Worm (Caenorhabditis elegans) whole organism, young adult: ENCODE measurements around the gene Y42H9B.3.

Source experiments
- B0035.1 ChIP-seq: sonication (generic microtip); optimal IDR thresholded peaks from 2 replicates; lab custom pipeline; 2016; ENCODE audit warnings: missing genetic modification characterization, mild to moderate bottlenecking, missing compliant biosample characterization, missing genotype, missing genetic modification reagents
- F10E7.11 ChIP-seq: sonication (generic microtip); optimal IDR thresholded peaks from 2 replicates; lab custom pipeline; 2017; ENCODE audit warnings: mild to moderate bottlenecking, missing genetic modification characterization, moderate library complexity, missing compliant biosample characterization
- F22D6.2 ChIP-seq: sonication (generic microtip); optimal IDR thresholded peaks from 2 replicates; lab custom pipeline; 2016; ENCODE audit warnings: mild to moderate bottlenecking, missing genetic modification characterization, missing compliant biosample characterization
- F33H1.4 ChIP-seq: fragments of 200-800 bp; sonication (Bioruptor generic); IDR thresholded peaks from 2 replicates; pipeline ENCODE4 v1.3.6; 2022; ENCODE audit warnings: missing genetic modification reagents, missing genetic modification characterization, missing compliant biosample characterization
- F39B2.1 ChIP-seq: fragments of 200-800 bp; sonication (Bioruptor generic); IDR thresholded peaks from 2 replicates; pipeline ENCODE4 v1.3.6; 2022; ENCODE audit warnings: missing genetic modification reagents, missing genetic modification characterization, missing compliant biosample characterization
- F49E8.2 ChIP-seq: sonication (generic microtip); optimal IDR thresholded peaks from 3 replicates; lab custom pipeline; 2017; ENCODE audit warnings: missing genetic modification characterization, mild to moderate bottlenecking, missing compliant biosample characterization, antibody characterized with exemption, moderate library complexity; ENCODE audit not compliant: insufficient read depth
- F55B11.4 ChIP-seq: sonication (generic microtip); optimal IDR thresholded peaks from 2 replicates; lab custom pipeline; 2016; ENCODE audit warnings: missing compliant biosample characterization, missing genetic modification characterization, borderline replicate concordance; ENCODE audit not compliant: insufficient read depth
- F57C9.4 ChIP-seq: sonication (generic microtip); optimal IDR thresholded peaks from 2 replicates; lab custom pipeline; 2017; ENCODE audit warnings: mild to moderate bottlenecking, missing genetic modification characterization, missing compliant biosample characterization
- K11D2.4 ChIP-seq: fragments of 200-800 bp; sonication (Bioruptor generic); IDR thresholded peaks from 2 replicates; pipeline ENCODE4 v1.3.6; 2022; ENCODE audit warnings: missing genetic modification reagents, missing genetic modification characterization, missing compliant biosample characterization
- T07F8.4 ChIP-seq: sonication (generic microtip); optimal IDR thresholded peaks from 2 replicates; lab custom pipeline; 2016; ENCODE audit warnings: mild to moderate bottlenecking, missing genetic modification characterization, moderate library complexity, missing compliant biosample characterization
- Y67H2A.10 ChIP-seq: fragments of 200-800 bp; sonication (Bioruptor generic); conservative IDR thresholded peaks from 2 replicates; pipeline ENCODE4 v1.3.6; 2022; ENCODE audit warnings: missing genetic modification reagents, missing genetic modification characterization, missing compliant biosample characterization
- athp-1 ChIP-seq: sonication (generic microtip); optimal IDR thresholded peaks from 2 replicates; lab custom pipeline; 2017; ENCODE audit warnings: mild to moderate bottlenecking, missing genetic modification characterization, missing compliant biosample characterization
- bed-2 ChIP-seq: fragments of 200-800 bp; sonication (Bioruptor generic); IDR thresholded peaks from 2 replicates; pipeline ENCODE4 v1.3.6; 2022; ENCODE audit warnings: missing genetic modification reagents, missing genetic modification characterization, missing compliant biosample characterization
- ceh-40 ChIP-seq: fragments of 200-800 bp; sonication (Bioruptor generic); IDR thresholded peaks from 2 replicates; pipeline ENCODE4 v1.3.6; 2022; ENCODE audit warnings: missing genetic modification characterization, missing compliant biosample characterization
- die-1 ChIP-seq: sonication (generic microtip); optimal IDR thresholded peaks from 2 replicates; lab custom pipeline; 2016; ENCODE audit warnings: missing genotype, mild to moderate bottlenecking, missing genetic modification characterization, missing compliant biosample characterization
- dox-1 ChIP-seq: fragments of 200-800 bp; sonication (Bioruptor generic); IDR thresholded peaks from 2 replicates; pipeline ENCODE4 v1.3.6; 2022; ENCODE audit warnings: missing genetic modification reagents, missing genetic modification characterization, missing compliant biosample characterization
- dpl-1 ChIP-seq: fragments of 150-350 bp; optimal IDR thresholded peaks from 2 replicates; lab custom pipeline; 2014; ENCODE audit warnings: missing biosample characterization, missing genetic modification reagents, missing genetic modification characterization
- egl-44 ChIP-seq: fragments of 200-800 bp; sonication (Bioruptor generic); IDR thresholded peaks from 2 replicates; pipeline ENCODE4 v1.3.6; 2022; ENCODE audit warnings: missing genetic modification reagents, missing genetic modification characterization, missing compliant biosample characterization
- egrh-3 ChIP-seq: fragments of 200-800 bp; sonication (Bioruptor generic); IDR thresholded peaks from 2 replicates; pipeline ENCODE4 v1.3.6; 2022; ENCODE audit warnings: missing genetic modification reagents, missing genetic modification characterization, missing compliant biosample characterization
- ekl-4 ChIP-seq: fragments of 200-800 bp; sonication (Bioruptor generic); IDR thresholded peaks from 2 replicates; pipeline ENCODE4 v1.3.6; 2022; ENCODE audit warnings: missing genetic modification reagents, missing genetic modification characterization, missing compliant biosample characterization
- fkh-3 ChIP-seq: sonication (generic microtip); optimal IDR thresholded peaks from 2 replicates; lab custom pipeline; 2016; ENCODE audit warnings: mild to moderate bottlenecking, missing genetic modification characterization, missing compliant biosample characterization
- him-1 ChIP-seq: sonication (generic microtip); optimal IDR thresholded peaks from 2 replicates; lab custom pipeline; 2016; ENCODE audit warnings: missing genotype, missing genetic modification reagents, missing genetic modification characterization, missing compliant biosample characterization
- hlh-12 ChIP-seq: sonication (generic microtip); optimal IDR thresholded peaks from 2 replicates; lab custom pipeline; 2016; ENCODE audit warnings: missing genetic modification characterization, missing compliant biosample characterization
- hmg-1.2 ChIP-seq: fragments of 200-800 bp; sonication (Bioruptor generic); IDR thresholded peaks from 2 replicates; pipeline ENCODE4 v1.3.6; 2022; ENCODE audit warnings: missing genetic modification reagents, missing genetic modification characterization, missing compliant biosample characterization
- hrde-1 ChIP-seq: sonication (generic microtip); optimal IDR thresholded peaks from 2 replicates; lab custom pipeline; 2016; ENCODE audit warnings: missing genetic modification characterization, mild to moderate bottlenecking, missing compliant biosample characterization, moderate library complexity, missing genotype, missing genetic modification reagents, borderline replicate concordance
- hsf-1 ChIP-seq: fragments of 200-800 bp; sonication (Bioruptor generic); IDR thresholded peaks from 2 replicates; pipeline ENCODE4 v1.3.6; 2022; ENCODE audit warnings: missing genetic modification reagents, missing genetic modification characterization, missing compliant biosample characterization
- let-607 ChIP-seq, 2 experiments: fragments of 200-800 bp in 1 of 2; sonication (Bioruptor generic) in 1 of 2; sonication (generic microtip) in 1 of 2; optimal IDR thresholded peaks; 2 replicates each; lab custom pipeline; 2016 to 2018; ENCODE audit warnings: mild to moderate bottlenecking in 2 of 2, missing compliant biosample characterization in 2 of 2, missing genetic modification characterization in 2 of 2, moderate library complexity in 2 of 2, missing genotype in 1 of 2
- lin-26 ChIP-seq: fragments of 200-800 bp; sonication (Bioruptor generic); IDR thresholded peaks from 2 replicates; pipeline ENCODE4 v1.3.6; 2022; ENCODE audit warnings: missing genetic modification reagents, missing genetic modification characterization, missing compliant biosample characterization
- lin-35 ChIP-seq, 3 experiments: fragments of 150-350 bp in 2 of 3; sonication (generic microtip) in 1 of 3; optimal IDR thresholded peaks; 2 replicates each; lab custom pipeline; 2014 to 2018; ENCODE audit warnings: missing biosample characterization in 3 of 3, missing genetic modification characterization in 3 of 3, missing genetic modification reagents in 3 of 3
- lin-54 ChIP-seq: fragments of 200-800 bp; sonication (Bioruptor generic); optimal IDR thresholded peaks from 2 replicates; lab custom pipeline; 2018; ENCODE audit warnings: mild to moderate bottlenecking, missing genetic modification characterization, missing compliant biosample characterization
- mxl-1 ChIP-seq: sonication (generic microtip); optimal IDR thresholded peaks from 2 replicates; lab custom pipeline; 2016; ENCODE audit warnings: missing genetic modification characterization, missing compliant biosample characterization
- nfya-1 ChIP-seq: sonication (generic microtip); optimal IDR thresholded peaks from 2 replicates; lab custom pipeline; 2017; ENCODE audit warnings: antibody characterized with exemption, missing compliant biosample characterization, missing genetic modification characterization, borderline replicate concordance; ENCODE audit not compliant: insufficient read depth
- nfya-2 ChIP-seq: fragments of 200-800 bp; sonication (Bioruptor generic); IDR thresholded peaks from 2 replicates; pipeline ENCODE4 v1.3.6; 2022; ENCODE audit warnings: missing genetic modification reagents, missing genetic modification characterization, missing compliant biosample characterization
- nfyb-1 ChIP-seq: fragments of 200-800 bp; sonication (Bioruptor generic); IDR thresholded peaks from 2 replicates; pipeline ENCODE4 v1.3.6; 2022; ENCODE audit warnings: missing genetic modification reagents, missing genetic modification characterization, missing compliant biosample characterization
- nhr-27 ChIP-seq: fragments of 200-800 bp; sonication (Bioruptor generic); optimal IDR thresholded peaks from 2 replicates; lab custom pipeline; 2018; ENCODE audit warnings: mild to moderate bottlenecking, missing genetic modification characterization, moderate library complexity, missing compliant biosample characterization
- pbrm-1 ChIP-seq: fragments of 200-800 bp; sonication (Bioruptor generic); IDR thresholded peaks from 2 replicates; pipeline ENCODE4 v1.3.6; 2022; ENCODE audit warnings: missing genetic modification reagents, missing genetic modification characterization, missing compliant biosample characterization
- repo-1 ChIP-seq: sonication (generic microtip); optimal IDR thresholded peaks from 2 replicates; lab custom pipeline; 2017; ENCODE audit warnings: mild to moderate bottlenecking, missing genetic modification characterization, missing compliant biosample characterization
- sea-2 ChIP-seq: fragments of 200-800 bp; sonication (Bioruptor generic); IDR thresholded peaks from 2 replicates; pipeline ENCODE4 v1.3.6; 2022; ENCODE audit warnings: missing genetic modification characterization, missing compliant biosample characterization
- snpc-3.4 ChIP-seq: sonication (generic microtip); optimal IDR thresholded peaks from 2 replicates; lab custom pipeline; 2017; ENCODE audit warnings: missing genetic modification characterization, mild to moderate bottlenecking, missing compliant biosample characterization, antibody characterized with exemption, moderate library complexity, missing genotype, missing genetic modification reagents
- tbx-9 ChIP-seq: sonication (generic microtip); optimal IDR thresholded peaks from 2 replicates; lab custom pipeline; 2016; ENCODE audit warnings: borderline replicate concordance, missing genetic modification characterization, inconsistent platforms, missing compliant biosample characterization
- tlf-1 ChIP-seq: fragments of 200-800 bp; sonication (Bioruptor generic); optimal IDR thresholded peaks from 2 replicates; lab custom pipeline; 2018; ENCODE audit warnings: mild to moderate bottlenecking, missing genetic modification characterization, missing compliant biosample characterization
- unc-130 ChIP-seq: sonication (generic microtip); optimal IDR thresholded peaks from 2 replicates; lab custom pipeline; 2016; ENCODE audit warnings: missing genetic modification reagents, missing genetic modification characterization, missing compliant biosample characterization
- zim-3 ChIP-seq: sonication (generic microtip); optimal IDR thresholded peaks from 2 replicates; lab custom pipeline; 2017; ENCODE audit warnings: mild to moderate bottlenecking, missing genetic modification characterization, moderate library complexity, missing compliant biosample characterization
- ztf-18 ChIP-seq: sonication (generic microtip); optimal IDR thresholded peaks from 2 replicates; lab custom pipeline; 2016; ENCODE audit warnings: missing genotype, mild to moderate bottlenecking, missing genetic modification characterization, missing compliant biosample characterization
- ztf-26 ChIP-seq: sonication (generic microtip); optimal IDR thresholded peaks from 2 replicates; lab custom pipeline; 2017; ENCODE audit warnings: missing genetic modification characterization, missing compliant biosample characterization
- ztf-28 ChIP-seq: fragments of 200-800 bp; sonication (Bioruptor generic); IDR thresholded peaks from 2 replicates; pipeline ENCODE4 v1.3.6; 2022; ENCODE audit warnings: missing genetic modification reagents, missing genetic modification characterization, missing compliant biosample characterization
- ztf-3 ChIP-seq: fragments of 200-800 bp; sonication (Bioruptor generic); optimal IDR thresholded peaks from 2 replicates; lab custom pipeline; 2018; ENCODE audit warnings: mild to moderate bottlenecking, missing genetic modification characterization, missing compliant biosample characterization
- ztf-6 ChIP-seq: fragments of 200-800 bp; sonication (Bioruptor generic); IDR thresholded peaks from 2 replicates; pipeline ENCODE4 v1.3.6; 2022; ENCODE audit warnings: missing genetic modification reagents, missing genetic modification characterization, missing compliant biosample characterization

Y42H9B.3 gene

DNA sequence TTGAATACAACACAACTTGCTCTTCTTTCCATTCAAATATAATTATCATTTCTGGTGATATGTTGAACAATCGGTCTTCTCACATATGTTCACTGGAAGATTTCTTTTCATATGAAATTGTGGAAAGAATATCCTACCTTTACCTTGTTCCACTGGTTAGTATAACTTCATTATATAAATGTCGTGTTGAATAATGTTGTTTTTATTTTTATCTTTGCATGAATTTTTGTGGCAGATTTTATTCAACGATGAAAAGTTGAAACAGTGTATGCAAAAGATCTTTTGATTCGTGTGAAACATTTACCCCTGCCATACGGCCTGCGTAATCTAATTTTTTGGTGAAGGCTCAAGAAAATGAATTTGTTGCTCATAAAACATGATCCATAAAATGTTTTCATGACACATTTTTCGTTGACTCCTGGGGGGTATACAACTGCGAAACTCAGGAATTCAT lies 50.3 kb downstream of the Y42H9B.3 start (continued):
- TF ChIP-seq ztf-6 (GFP tag; lab: Robert Waterston, UW) (no peak), snpc-3.4 (tag; lab: Kevin White, UChicago) (peak; percentile 67), K11D2.4 (GFP tag; lab: Robert Waterston, UW) (no peak), ztf-3 (no peak), nfya-2 (GFP tag; lab: Robert Waterston, UW) (0 out of 2 replicates have a peak, but pooled peaks have one; percentile 21), nhr-27 (tag; lab: Kevin White, UChicago) (peak; percentile 83), hrde-1 (peak; percentile 89), egrh-3 (GFP tag; lab: Robert Waterston, UW) (no peak), nfya-1 (tag; lab: Kevin White, UChicago) (no peak), pbrm-1 (peak; percentile 24; the same call in 1 of the 2 replicates), zim-3 (no peak), ztf-18 (tag; lab: Kevin White, UChicago) (peak; percentile 47), fkh-3 (tag; lab: Kevin White, UChicago) (peak; percentile 88), athp-1 (tag; lab: Kevin White, UChicago) (peak; percentile 65), F49E8.2 (tag; lab: Kevin White, UChicago) (peak; percentile 97), sea-2 (GFP tag; lab: Robert Waterston, UW) (no peak), T07F8.4 (tag; lab: Kevin White, UChicago) (peak; percentile 20), nfyb-1 (GFP tag; lab: Robert Waterston, UW) (0 out of 2 replicates have a peak, but pooled peaks have one; percentile 56), lin-35 (GFP tag; optimal IDR thresholded peaks at IDR 0.05; lab: Kevin White, UChicago) (peak in 1 of 3 experiments; percentile 16), hmg-1.2 (GFP tag; lab: Robert Waterston, UW) (no peak; the same call in 1 of the 2 replicates), die-1 (tag; lab: Kevin White, UChicago) (no peak), F22D6.2 (tag; lab: Kevin White, UChicago) (no peak), repo-1 (tag; lab: Kevin White, UChicago) (peak; percentile 68), let-607 (tag; optimal IDR thresholded peaks at IDR 0.05; lab: Kevin White, UChicago) (no peak), him-1 (peak; percentile 52), ztf-26 (tag; lab: Kevin White, UChicago) (no peak), dpl-1 (no peak), F39B2.1 (GFP tag; lab: Robert Waterston, UW) (peak; percentile 76), unc-130 (peak; percentile 52), egl-44 (GFP tag; lab: Robert Waterston, UW) (0 out of 2 replicates have a peak, but pooled peaks have one; percentile 28), bed-2 (GFP tag; lab: Robert Waterston, UW) (no peak), ceh-40 (0 out of 2 replicates have a peak, but pooled peaks have one; percentile 33), F33H1.4 (GFP tag; lab: Robert Waterston, UW) (peak; percentile 43), Y67H2A.10 (GFP tag; lab: Robert Waterston, UW) (no peak), lin-54 (GFP tag; lab: Kevin White, UChicago) (peak; percentile 45), B0035.1 (no peak), F57C9.4 (tag; lab: Kevin White, UChicago) (peak; percentile 78), F10E7.11 (tag; lab: Kevin White, UChicago) (peak; percentile 65), ekl-4 (GFP tag; lab: Robert Waterston, UW) (peak; percentile 86), mxl-1 (peak; percentile 36), lin-26 (GFP tag; lab: Robert Waterston, UW) (peak; percentile 68), tbx-9 (peak; percentile 28), hlh-12 (tag; lab: Kevin White, UChicago) (no peak), tlf-1 (GFP tag; lab: Kevin White, UChicago) (peak; percentile 73), dox-1 (GFP tag; lab: Robert Waterston, UW) (0 out of 2 replicates have a peak, but pooled peaks have one; percentile 5), ztf-28 (GFP tag; lab: Robert Waterston, UW) (no peak), F55B11.4 (tag; lab: Kevin White, UChicago) (no peak), hsf-1 (GFP tag; lab: Robert Waterston, UW) (peak; percentile 80)
